Worm (Caenorhabditis elegans) whole organism, L4 larva: Measurements from ENCODE around the gene atgp-2.

ENCODE experiments used
- D1046.2 ChIP-seq: fragments of 200-800 bp; sonication (Bioruptor generic); IDR thresholded peaks from 2 replicates; pipeline ENCODE4 v1.3.6; 2022; ENCODE audit warnings: missing genetic modification characterization, missing compliant biosample characterization
- F26F4.8 ChIP-seq: fragments of 200-800 bp; sonication (Bioruptor generic); conservative IDR thresholded peaks from 2 replicates; pipeline ENCODE4 v1.3.6; 2022; ENCODE audit warnings: missing genetic modification characterization, missing compliant biosample characterization
- T26A8.4 ChIP-seq: fragments of 200-800 bp; sonication (Bioruptor generic); IDR thresholded peaks from 2 replicates; pipeline ENCODE4 v1.3.6; 2022; ENCODE audit warnings: missing genetic modification characterization, missing compliant biosample characterization
- Y105C5A.15 ChIP-seq: fragments of 200-800 bp; sonication (Bioruptor generic); IDR thresholded peaks from 2 replicates; pipeline ENCODE4 v1.3.6; 2022; ENCODE audit warnings: missing genetic modification characterization, missing compliant biosample characterization
- Y75B8A.6 ChIP-seq: fragments of 200-800 bp; sonication (Bioruptor generic); IDR thresholded peaks from 2 replicates; pipeline ENCODE4 v1.3.6; 2022; ENCODE audit warnings: missing genetic modification reagents, missing genetic modification characterization, missing compliant biosample characterization
- ZK337.2 ChIP-seq: fragments of 200-800 bp; sonication (Bioruptor generic); IDR thresholded peaks from 2 replicates; pipeline ENCODE4 v1.3.6; 2022; ENCODE audit warnings: missing genetic modification reagents, missing genetic modification characterization, missing compliant biosample characterization
- aha-1 ChIP-seq: fragments of 150-350 bp; peaks from one replicate; lab custom pipeline; 2014; ENCODE audit warnings: missing biosample characterization, missing genetic modification characterization
- ama-1 ChIP-seq: fragments of 150-350 bp; optimal IDR thresholded peaks from 2 replicates; lab custom pipeline; 2014; ENCODE audit warnings: inconsistent platforms, mixed read lengths
- ceh-28 ChIP-seq: fragments of 150-350 bp; optimal IDR thresholded peaks from 2 replicates; lab custom pipeline; 2014; ENCODE audit warnings: missing biosample characterization, missing genetic modification reagents, missing genetic modification characterization
- ces-1 ChIP-seq: fragments of 150-350 bp; sonication (generic microtip); optimal IDR thresholded peaks from 4 replicates; lab custom pipeline; 2014; ENCODE audit warnings: missing biosample characterization, missing genetic modification reagents, missing genetic modification characterization
- dmd-8 ChIP-seq: fragments of 200-800 bp; sonication (Bioruptor generic); IDR thresholded peaks from 2 replicates; pipeline ENCODE4 v1.3.6; 2022; ENCODE audit warnings: missing genetic modification characterization, missing compliant biosample characterization
- duxl-1 ChIP-seq: sonication (generic microtip); optimal IDR thresholded peaks from 2 replicates; lab custom pipeline; 2016; ENCODE audit warnings: mild to moderate bottlenecking, missing genetic modification characterization, moderate library complexity, missing compliant biosample characterization; ENCODE audit not compliant: poor library complexity
- dve-1 ChIP-seq: sonication (generic microtip); optimal IDR thresholded peaks from 2 replicates; lab custom pipeline; 2017; ENCODE audit warnings: antibody characterized with exemption, mild to moderate bottlenecking, missing genetic modification characterization, missing compliant biosample characterization; ENCODE audit not compliant: insufficient read depth
- fos-1 ChIP-seq: fragments of 150-350 bp; optimal IDR thresholded peaks from 2 replicates; lab custom pipeline; 2014; ENCODE audit warnings: missing biosample characterization, missing genetic modification characterization
- gei-8 ChIP-seq: fragments of 200-800 bp; sonication (Bioruptor generic); optimal IDR thresholded peaks from 2 replicates; lab custom pipeline; 2018; ENCODE audit warnings: mild to moderate bottlenecking, missing genetic modification characterization, missing compliant biosample characterization
- hlh-30 ChIP-seq: sonication (generic microtip); optimal IDR thresholded peaks from 2 replicates; lab custom pipeline; 2017; ENCODE audit warnings: antibody characterized with exemption, mild to moderate bottlenecking, missing genetic modification characterization, missing compliant biosample characterization; ENCODE audit not compliant: insufficient read depth
- lim-7 ChIP-seq: fragments of 200-800 bp; sonication (Bioruptor generic); IDR thresholded peaks from 2 replicates; pipeline ENCODE4 v1.3.6; 2022; ENCODE audit warnings: missing genetic modification characterization, missing compliant biosample characterization
- lin-13 ChIP-seq: fragments of 150-350 bp; optimal IDR thresholded peaks from 2 replicates; lab custom pipeline; 2014; ENCODE audit warnings: missing biosample characterization, missing genetic modification reagents, missing genetic modification characterization
- lin-15B ChIP-seq: fragments of 150-350 bp; sonication (generic microtip); optimal IDR thresholded peaks from 3 replicates; lab custom pipeline; 2014; ENCODE audit warnings: missing biosample characterization, missing genetic modification characterization
- lir-3 ChIP-seq: sonication (generic microtip); optimal IDR thresholded peaks from 2 replicates; lab custom pipeline; 2016; ENCODE audit warnings: mild to moderate bottlenecking, missing genetic modification characterization, missing compliant biosample characterization
- lsy-2 ChIP-seq, 2 experiments: fragments of 150-350 bp in 1 of 2; sonication (generic microtip) in 1 of 2; optimal IDR thresholded peaks; 2 replicates each; lab custom pipeline; 2014 to 2017; ENCODE audit warnings: missing biosample characterization in 2 of 2, missing genetic modification characterization in 2 of 2
- madf-5 ChIP-seq, 2 experiments: fragments of 200-800 bp; sonication (Bioruptor generic); IDR thresholded peaks; 2 replicates each; pipeline ENCODE4 v1.3.6; 2022; ENCODE audit warnings: missing compliant biosample characterization in 2 of 2, missing genetic modification characterization in 2 of 2
- mdt-29 ChIP-seq: fragments of 200-800 bp; sonication (Bioruptor generic); IDR thresholded peaks from 2 replicates; pipeline ENCODE4 v1.3.6; 2022; ENCODE audit warnings: missing genetic modification reagents, missing genetic modification characterization, missing compliant biosample characterization
- mep-1 ChIP-seq: fragments of 150-350 bp; sonication (generic microtip); optimal IDR thresholded peaks from 3 replicates; lab custom pipeline; 2014; ENCODE audit warnings: missing biosample characterization, missing genetic modification characterization
- mxl-3 ChIP-seq: fragments of 200-800 bp; sonication (Bioruptor generic); optimal IDR thresholded peaks from 2 replicates; lab custom pipeline; 2018; ENCODE audit warnings: mild to moderate bottlenecking, missing genetic modification characterization, missing compliant biosample characterization
- nhr-10 ChIP-seq: fragments of 150-350 bp; optimal IDR thresholded peaks from 2 replicates; lab custom pipeline; 2014; ENCODE audit warnings: missing biosample characterization, missing genetic modification characterization
- nhr-25 ChIP-seq: sonication (generic microtip); optimal IDR thresholded peaks from 2 replicates; lab custom pipeline; 2017; ENCODE audit warnings: missing genetic modification characterization, mild to moderate bottlenecking, missing compliant biosample characterization, antibody characterized with exemption, moderate library complexity, borderline replicate concordance; ENCODE audit not compliant: insufficient read depth
- nhr-28 ChIP-seq: fragments of 150-350 bp; optimal IDR thresholded peaks from 2 replicates; lab custom pipeline; 2014; ENCODE audit warnings: missing biosample characterization, missing genetic modification characterization
- nhr-41 ChIP-seq: fragments of 200-800 bp; sonication (Bioruptor generic); IDR thresholded peaks from 2 replicates; pipeline ENCODE4 v1.3.6; 2022; ENCODE audit warnings: missing genetic modification reagents, missing genetic modification characterization, missing compliant biosample characterization
- nhr-48 ChIP-seq: sonication (generic microtip); optimal IDR thresholded peaks from 2 replicates; lab custom pipeline; 2016; ENCODE audit warnings: mild to moderate bottlenecking, missing genetic modification characterization, missing compliant biosample characterization
- nhr-6 ChIP-seq: fragments of 150-350 bp; optimal IDR thresholded peaks from 2 replicates; lab custom pipeline; 2014; ENCODE audit warnings: missing biosample characterization, missing genetic modification characterization
- nhr-77 ChIP-seq: fragments of 150-350 bp; optimal IDR thresholded peaks from 2 replicates; lab custom pipeline; 2014; ENCODE audit warnings: missing biosample characterization, missing genetic modification characterization
- pha-4 ChIP-seq, 2 experiments: fragments of 150-350 bp in 1 of 2; fragments of 200-800 bp in 1 of 2; sonication (Bioruptor generic) in 1 of 2; IDR thresholded peaks in 1 of 2; optimal IDR thresholded peaks in 1 of 2; 2 replicates each; pipeline versions ENCODE4 v1.3.6 to Lab custom; 2014 to 2022; ENCODE audit warnings: missing genetic modification characterization in 2 of 2, missing genetic modification reagents in 2 of 2, missing biosample characterization in 1 of 2, missing compliant biosample characterization in 1 of 2
- php-3 ChIP-seq: fragments of 200-800 bp; sonication (Bioruptor generic); IDR thresholded peaks from 2 replicates; pipeline ENCODE4 v1.3.6; 2022; ENCODE audit warnings: missing genetic modification reagents, missing genetic modification characterization, missing compliant biosample characterization
- pqm-1 ChIP-seq: sonication (generic microtip); optimal IDR thresholded peaks from 2 replicates; lab custom pipeline; 2017; ENCODE audit warnings: missing biosample characterization, missing genetic modification characterization
- set-16 ChIP-seq: fragments of 200-800 bp; sonication (Bioruptor generic); IDR thresholded peaks from 2 replicates; pipeline ENCODE4 v1.3.6; 2022; ENCODE audit warnings: missing genetic modification reagents, missing genetic modification characterization, missing compliant biosample characterization
- unc-130 ChIP-seq: sonication (generic microtip); optimal IDR thresholded peaks from 2 replicates; lab custom pipeline; 2016; ENCODE audit warnings: missing genetic modification reagents, missing genetic modification characterization, missing compliant biosample characterization
- unc-39 ChIP-seq: sonication (generic microtip); optimal IDR thresholded peaks from 2 replicates; lab custom pipeline; 2017; ENCODE audit warnings: missing biosample characterization, missing genetic modification characterization
- zfp-3 ChIP-seq: fragments of 200-800 bp; sonication (Bioruptor generic); conservative IDR thresholded peaks from 2 replicates; pipeline ENCODE4 v1.3.6; 2022; ENCODE audit warnings: missing genetic modification reagents, missing genetic modification characterization, missing compliant biosample characterization

The atgp-2 gene

ce11 chrII:14616402-14616801 is 27.5 kb downstream of the atgp-2 start:
- TF ChIP-seq dve-1 (peak; percentile 76), Y105C5A.15 (GFP tag; lab: Robert Waterston, UW) (no peak), F26F4.8 (no peak), aha-1 (tag; lab: Kevin White, UChicago) (peak; percentile 79), hlh-30 (tag; lab: Kevin White, UChicago) (peak; percentile 19), nhr-48 (no peak), gei-8 (GFP tag; lab: Kevin White, UChicago) (no peak), nhr-28 (tag; lab: Kevin White, UChicago) (peak; percentile 62), lsy-2 (tag; optimal IDR thresholded peaks at IDR 0.05; lab: Kevin White, UChicago) (peak in 1 of 2 experiments; percentile 69), nhr-77 (tag; lab: Kevin White, UChicago) (peak; percentile 17), zfp-3 (GFP tag; lab: Robert Waterston, UW) (no peak), pha-4 (GFP tag; IDR thresholded peaks at IDR 0.05; lab: Robert Waterston, UW) (no peak), pha-4 (tag; optimal IDR thresholded peaks at IDR 0.05; lab: Kevin White, UChicago) (no peak), nhr-41 (no peak)

DNA sequence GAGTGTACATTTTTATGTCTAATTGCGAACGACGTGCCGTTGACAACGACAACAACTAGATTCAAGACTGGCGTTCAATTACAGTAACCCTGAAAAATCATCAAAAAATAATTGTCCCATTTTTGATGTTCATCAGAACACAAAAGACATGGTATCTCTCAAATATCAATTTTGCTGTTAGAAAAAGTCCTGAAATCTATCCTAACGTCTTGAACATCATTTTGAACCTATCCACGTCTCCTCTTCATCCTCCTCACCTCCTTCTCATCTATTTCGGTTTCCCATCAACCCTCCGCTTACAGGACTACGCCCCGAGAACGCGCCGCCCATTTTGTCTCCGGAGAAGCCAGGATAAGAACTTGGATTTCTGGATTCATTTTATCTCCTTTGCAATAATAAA is 28.1 kb downstream of the atgp-2 start, which contains the start of gene mltn-9:
Gene mltn-9, plus strand, starts transcription at position 301 of the 400 bp plus-strand sequence.
- TF ChIP-seq lin-15B (tag; lab: Kevin White, UChicago) (no peak), unc-130 (GFP tag; lab: Kevin White, UChicago) (no peak), ZK337.2 (no peak), ama-1 (lab: Kevin White, UChicago) (no peak), duxl-1 (no peak), mdt-29 (GFP tag; lab: Robert Waterston, UW) (no peak), unc-39 (tag; lab: Kevin White, UChicago) (no peak), lim-7 (no peak), D1046.2 (no peak), set-16 (GFP tag; lab: Robert Waterston, UW) (no peak), Y75B8A.6 (no peak)

- TF ChIP-seq T26A8.4 (GFP tag; lab: Robert Waterston, UW) (0 out of 2 replicates have a peak, but pooled peaks have one; percentile 17), aha-1 (tag; lab: Kevin White, UChicago) (peak; percentile 50), nhr-25 (tag; lab: Kevin White, UChicago) (no peak)
These were observed 32.6 kb downstream of the atgp-2 start for ce11 chrII:14611307-14611706.

ce11 chrII:14610492-14611142 is 33.3 kb downstream of the atgp-2 start:
- no peak for TF ChIP-seq lir-3 (tag; lab: Kevin White, UChicago)
- TF ChIP-seq ama-1 (lab: Kevin White, UChicago): peak; percentile 91
- TF ChIP-seq php-3 (GFP tag; lab: Robert Waterston, UW): no peak
- TF ChIP-seq lsy-2 (tag; optimal IDR thresholded peaks at IDR 0.05; lab: Kevin White, UChicago): peak in 1 of 2 experiments; percentile 28
- TF ChIP-seq aha-1 (tag; lab: Kevin White, UChicago): peak; percentile 77
- TF ChIP-seq nhr-77 (tag; lab: Kevin White, UChicago): peak; percentile 29
- peak; percentile 54 for TF ChIP-seq nhr-6
- peak; percentile 43 for TF ChIP-seq mep-1 (tag; lab: Kevin White, UChicago)

- TF ChIP-seq aha-1 (tag; lab: Kevin White, UChicago) (peak; percentile 96), madf-5 (GFP tag; IDR thresholded peaks at IDR 0.05; lab: Robert Waterston, UW) (0 out of 4 replicates have a peak, but pooled peaks of 1 of the 2 experiments have one; percentile 54), T26A8.4 (GFP tag; lab: Robert Waterston, UW) (0 out of 2 replicates have a peak, but pooled peaks have one; percentile 18), set-16 (GFP tag; lab: Robert Waterston, UW) (no peak), lin-13 (GFP tag; lab: Kevin White, UChicago) (no peak), dmd-8 (GFP tag; lab: Robert Waterston, UW) (0 out of 2 replicates have a peak, but pooled peaks have one; percentile 35), fos-1 (tag; lab: Kevin White, UChicago) (no peak), ama-1 (lab: Kevin White, UChicago) (peak; percentile 66), mxl-3 (GFP tag; lab: Kevin White, UChicago) (no peak), ceh-28 (tag; lab: Kevin White, UChicago) (no peak), nhr-10 (no peak), nhr-41 (no peak), pqm-1 (tag; lab: Kevin White, UChicago) (no peak), ces-1 (GFP tag; lab: Kevin White, UChicago) (no peak)
These were observed 34.5 kb downstream of the atgp-2 start for ce11 chrII:14609297-14609937.
